Fruit fly (Drosophila melanogaster) whole organism, embryonic: Measurements from ENCODE around the gene Trl.

ENCODE experiments used
- Adf1 ChIP-seq: fragments of 200-800 bp; sonication (Bioruptor generic); IDR thresholded peaks from 2 replicates; pipeline ENCODE4 v1.3.6; 2022; ENCODE audit warnings: missing biosample characterization, missing genetic modification characterization
- CG10366 ChIP-seq: fragments of 200-800 bp; sonication (Bioruptor generic); IDR thresholded peaks from 2 replicates; pipeline ENCODE4 v1.3.6; 2022; ENCODE audit warnings: missing biosample characterization, missing genetic modification characterization
- CG10959 ChIP-seq: fragments of 200-800 bp; sonication (Bioruptor generic); IDR thresholded peaks from 2 replicates; pipeline ENCODE4 v1.3.6; 2022; ENCODE audit warnings: missing biosample characterization, missing genetic modification characterization
- CG11093 ChIP-seq: fragments of 200-800 bp; sonication (Bioruptor generic); IDR thresholded peaks from 3 replicates; pipeline ENCODE4 v1.3.6; 2022; ENCODE audit warnings: missing biosample characterization, missing genetic modification characterization
- CG11456 ChIP-seq: fragments of 200-800 bp; sonication (Bioruptor generic); IDR thresholded peaks from 3 replicates; pipeline ENCODE4 v1.3.6; 2022; ENCODE audit warnings: missing biosample characterization, missing genetic modification characterization
- CG11696 ChIP-seq: fragments of 200-800 bp; sonication (Bioruptor generic); IDR thresholded peaks from 2 replicates; pipeline ENCODE4 v1.3.6; 2022; ENCODE audit warnings: missing biosample characterization, missing genetic modification characterization
- CG12391 ChIP-seq: fragments of 200-800 bp; sonication (Bioruptor generic); optimal IDR thresholded peaks from 3 replicates; lab custom pipeline; 2018; ENCODE audit warnings: missing biosample characterization, mild to moderate bottlenecking, missing genetic modification characterization, moderate library complexity
- CG14860 ChIP-seq: fragments of 200-800 bp; sonication (Bioruptor generic); IDR thresholded peaks from 3 replicates; pipeline ENCODE4 v1.3.6; 2022; ENCODE audit warnings: missing biosample characterization, missing genetic modification characterization; ENCODE audit not compliant: partially characterized antibody
- CG14965 ChIP-seq: fragments of 200-800 bp; sonication (Bioruptor generic); optimal IDR thresholded peaks from 2 replicates; lab custom pipeline; 2016; ENCODE audit warnings: missing biosample characterization, missing genetic modification characterization, borderline replicate concordance
- CG16815 ChIP-seq: fragments of 200-800 bp; sonication (Bioruptor generic); optimal IDR thresholded peaks from 3 replicates; lab custom pipeline; 2017; ENCODE audit warnings: missing biosample characterization, mild to moderate bottlenecking, missing genetic modification characterization
- CG17612 ChIP-seq: fragments of 200-800 bp; sonication (Bioruptor generic); IDR thresholded peaks from 2 replicates; pipeline ENCODE4 v1.3.6; 2022; ENCODE audit warnings: missing biosample characterization, missing genetic modification characterization
- CG1792 ChIP-seq: fragments of 200-800 bp; sonication (Bioruptor generic); optimal IDR thresholded peaks from 2 replicates; lab custom pipeline; 2016; ENCODE audit warnings: missing biosample characterization, missing genetic modification characterization
- CG18476 ChIP-seq: fragments of 200-800 bp; sonication (Bioruptor generic); optimal IDR thresholded peaks from 2 replicates; lab custom pipeline; 2016; ENCODE audit warnings: missing biosample characterization, mild to moderate bottlenecking, missing genetic modification characterization
- CG18619 ChIP-seq: fragments of 200-800 bp; sonication (Bioruptor generic); optimal IDR thresholded peaks from 3 replicates; lab custom pipeline; 2017; ENCODE audit warnings: missing biosample characterization, mild to moderate bottlenecking, missing genetic modification characterization
- CG2199 ChIP-seq: fragments of 200-800 bp; sonication (Bioruptor generic); IDR thresholded peaks from 3 replicates; pipeline ENCODE4 v1.3.6; 2022; ENCODE audit warnings: missing biosample characterization, missing genetic modification characterization
- CG2678 ChIP-seq: fragments of 200-800 bp; sonication (Bioruptor generic); optimal IDR thresholded peaks from 3 replicates; lab custom pipeline; 2019; ENCODE audit warnings: missing biosample characterization, mild to moderate bottlenecking, missing genetic modification characterization, moderate library complexity
- CG3847 ChIP-seq: fragments of 200-800 bp; sonication (Bioruptor generic); IDR thresholded peaks from 2 replicates; pipeline ENCODE4 v1.3.6; 2022; ENCODE audit warnings: missing biosample characterization, missing genetic modification characterization
- CG6689 ChIP-seq: fragments of 200-800 bp; sonication (Bioruptor generic); IDR thresholded peaks from 2 replicates; pipeline ENCODE4 v1.3.6; 2022; ENCODE audit warnings: missing biosample characterization, missing genetic modification characterization
- CG9437 ChIP-seq: fragments of 200-800 bp; sonication (Bioruptor generic); optimal IDR thresholded peaks from 2 replicates; lab custom pipeline; 2018; ENCODE audit warnings: missing biosample characterization, mild to moderate bottlenecking, missing genetic modification characterization
- D19B ChIP-seq: fragments of 200-800 bp; sonication (Bioruptor generic); optimal IDR thresholded peaks from 2 replicates; lab custom pipeline; 2017; ENCODE audit warnings: missing biosample characterization, mild to moderate bottlenecking, missing genetic modification characterization
- Dref ChIP-seq: fragments of 200-800 bp; sonication (Bioruptor generic); IDR thresholded peaks from 2 replicates; pipeline ENCODE4 v1.3.6; 2022; ENCODE audit warnings: missing biosample characterization, missing genetic modification characterization
- Eip74EF ChIP-seq, 2 experiments: fragments of 200-800 bp in 1 of 2; fragments of >200 bp in 1 of 2; sonication (Bioruptor generic) in 1 of 2; optimal IDR thresholded peaks; 2 replicates each; lab custom pipeline; 2017 to 2019; ENCODE audit warnings: missing biosample characterization in 2 of 2, missing genetic modification characterization in 2 of 2, mild to moderate bottlenecking in 1 of 2, moderate library complexity in 1 of 2
- Kr ChIP-seq: fragments of 200-800 bp; sonication (Bioruptor generic); optimal IDR thresholded peaks from 2 replicates; lab custom pipeline; 2017; ENCODE audit warnings: missing biosample characterization, mild to moderate bottlenecking, missing genetic modification characterization
- NC2β ChIP-seq: fragments of 200-800 bp; sonication (Bioruptor generic); optimal IDR thresholded peaks from 2 replicates; lab custom pipeline; 2016; ENCODE audit warnings: missing biosample characterization, missing genetic modification characterization
- NFAT ChIP-seq: fragments of 200-800 bp; sonication (Bioruptor generic); IDR thresholded peaks from 2 replicates; pipeline ENCODE4 v1.3.6; 2022; ENCODE audit warnings: missing biosample characterization, missing genetic modification characterization
- Nf-YA ChIP-seq: fragments of 200-800 bp; sonication (Bioruptor generic); IDR thresholded peaks from 2 replicates; pipeline ENCODE4 v1.3.6; 2022; ENCODE audit warnings: missing biosample characterization, missing genetic modification characterization
- Nf-YB ChIP-seq: fragments of 200-800 bp; sonication (Bioruptor generic); optimal IDR thresholded peaks from 3 replicates; lab custom pipeline; 2019; ENCODE audit warnings: missing biosample characterization, mild to moderate bottlenecking, missing genetic modification characterization, moderate library complexity
- Oli ChIP-seq: fragments of 200-800 bp; sonication (Bioruptor generic); optimal IDR thresholded peaks from 2 replicates; lab custom pipeline; 2018; ENCODE audit warnings: missing biosample characterization, mild to moderate bottlenecking, missing genetic modification characterization, moderate library complexity
- Rfx ChIP-seq: fragments of 200-800 bp; sonication (Bioruptor generic); IDR thresholded peaks from 2 replicates; pipeline ENCODE4 v1.3.6; 2022; ENCODE audit warnings: missing biosample characterization, missing genetic modification characterization
- Sox102F ChIP-seq: fragments of 200-800 bp; sonication (Bioruptor generic); optimal IDR thresholded peaks from 2 replicates; lab custom pipeline; 2018; ENCODE audit warnings: missing biosample characterization, mild to moderate bottlenecking, missing genetic modification characterization, moderate library complexity
- ac ChIP-seq: fragments of 200-800 bp; sonication (Bioruptor generic); optimal IDR thresholded peaks from 3 replicates; lab custom pipeline; 2017; ENCODE audit warnings: missing biosample characterization, mild to moderate bottlenecking, missing genetic modification characterization
- bbx ChIP-seq: fragments of 200-800 bp; sonication (Bioruptor generic); IDR thresholded peaks from 2 replicates; pipeline ENCODE4 v1.3.6; 2022; ENCODE audit warnings: missing biosample characterization, missing genetic modification characterization; ENCODE audit not compliant: partially characterized antibody
- cas ChIP-seq: fragments of 200-800 bp; sonication (Bioruptor generic); IDR thresholded peaks from 2 replicates; pipeline ENCODE4 v1.3.6; 2022; ENCODE audit warnings: missing biosample characterization, missing genetic modification characterization
- crol ChIP-seq: fragments of 200-800 bp; sonication (Bioruptor generic); IDR thresholded peaks from 2 replicates; pipeline ENCODE4 v1.3.6; 2022; ENCODE audit warnings: missing biosample characterization, missing genetic modification characterization
- disco-r ChIP-seq: fragments of 200-800 bp; sonication (Bioruptor generic); optimal IDR thresholded peaks from 2 replicates; lab custom pipeline; 2016; ENCODE audit warnings: missing biosample characterization, missing genetic modification characterization
- ems ChIP-seq: fragments of 200-800 bp; sonication (Bioruptor generic); optimal IDR thresholded peaks from 3 replicates; lab custom pipeline; 2016; ENCODE audit warnings: missing biosample characterization, missing genetic modification characterization
- kni ChIP-seq: fragments of 200-800 bp; sonication (Bioruptor generic); optimal IDR thresholded peaks from 3 replicates; lab custom pipeline; 2017; ENCODE audit warnings: mild to moderate bottlenecking, missing biosample characterization, missing genetic modification reagents, missing genetic modification characterization
- lov ChIP-seq, 2 experiments: fragments of 200-800 bp in 1 of 2; fragments of >200 bp in 1 of 2; sonication (Bioruptor generic) in 1 of 2; IDR thresholded peaks in 1 of 2; optimal IDR thresholded peaks in 1 of 2; 2 replicates in 1 of 2; 3 replicates in 1 of 2; pipeline versions ENCODE4 v1.3.6 to Lab custom; 2017 to 2022; ENCODE audit warnings: missing biosample characterization in 1 of 2, missing genetic modification characterization in 1 of 2
- nerfin-2 ChIP-seq: fragments of 200-800 bp; sonication (Bioruptor generic); IDR thresholded peaks from 2 replicates; pipeline ENCODE4 v1.3.6; 2022; ENCODE audit warnings: missing biosample characterization, missing genetic modification characterization; ENCODE audit not compliant: partially characterized antibody
- org-1 ChIP-seq: fragments of 200-800 bp; sonication (Bioruptor generic); optimal IDR thresholded peaks from 2 replicates; lab custom pipeline; 2017; ENCODE audit warnings: missing biosample characterization, missing genetic modification characterization
- p53 ChIP-seq: fragments of 200-800 bp; sonication (Bioruptor generic); optimal IDR thresholded peaks from 2 replicates; lab custom pipeline; 2016; ENCODE audit warnings: missing biosample characterization, missing genetic modification characterization
- peb ChIP-seq: fragments of 200-800 bp; sonication (Bioruptor generic); IDR thresholded peaks from 2 replicates; pipeline ENCODE4 v1.3.6; 2022; ENCODE audit warnings: missing biosample characterization, missing genetic modification characterization
- phol ChIP-seq: fragments of 200-800 bp; sonication (Bioruptor generic); optimal IDR thresholded peaks from 3 replicates; lab custom pipeline; 2018; ENCODE audit warnings: missing biosample characterization, mild to moderate bottlenecking, missing genetic modification characterization, moderate library complexity
- pzg ChIP-seq: fragments of 200-800 bp; sonication (Bioruptor generic); optimal IDR thresholded peaks from 3 replicates; lab custom pipeline; 2018; ENCODE audit warnings: missing biosample characterization, mild to moderate bottlenecking, missing genetic modification characterization, moderate library complexity
- sd ChIP-seq: fragments of 200-800 bp; sonication (Bioruptor generic); optimal IDR thresholded peaks from 3 replicates; lab custom pipeline; 2018; ENCODE audit warnings: missing biosample characterization, mild to moderate bottlenecking, missing genetic modification characterization, moderate library complexity
- tgo ChIP-seq: fragments of 200-800 bp; sonication (Bioruptor generic); IDR thresholded peaks from 3 replicates; pipeline ENCODE4 v1.3.6; 2022; ENCODE audit warnings: missing biosample characterization, missing genetic modification characterization
- unc-4 ChIP-seq: fragments of 200-800 bp; sonication (Bioruptor generic); IDR thresholded peaks from 2 replicates; pipeline ENCODE4 v1.3.6; 2022; ENCODE audit warnings: missing biosample characterization, missing genetic modification characterization; ENCODE audit not compliant: partially characterized antibody

Gene Trl

DNA sequence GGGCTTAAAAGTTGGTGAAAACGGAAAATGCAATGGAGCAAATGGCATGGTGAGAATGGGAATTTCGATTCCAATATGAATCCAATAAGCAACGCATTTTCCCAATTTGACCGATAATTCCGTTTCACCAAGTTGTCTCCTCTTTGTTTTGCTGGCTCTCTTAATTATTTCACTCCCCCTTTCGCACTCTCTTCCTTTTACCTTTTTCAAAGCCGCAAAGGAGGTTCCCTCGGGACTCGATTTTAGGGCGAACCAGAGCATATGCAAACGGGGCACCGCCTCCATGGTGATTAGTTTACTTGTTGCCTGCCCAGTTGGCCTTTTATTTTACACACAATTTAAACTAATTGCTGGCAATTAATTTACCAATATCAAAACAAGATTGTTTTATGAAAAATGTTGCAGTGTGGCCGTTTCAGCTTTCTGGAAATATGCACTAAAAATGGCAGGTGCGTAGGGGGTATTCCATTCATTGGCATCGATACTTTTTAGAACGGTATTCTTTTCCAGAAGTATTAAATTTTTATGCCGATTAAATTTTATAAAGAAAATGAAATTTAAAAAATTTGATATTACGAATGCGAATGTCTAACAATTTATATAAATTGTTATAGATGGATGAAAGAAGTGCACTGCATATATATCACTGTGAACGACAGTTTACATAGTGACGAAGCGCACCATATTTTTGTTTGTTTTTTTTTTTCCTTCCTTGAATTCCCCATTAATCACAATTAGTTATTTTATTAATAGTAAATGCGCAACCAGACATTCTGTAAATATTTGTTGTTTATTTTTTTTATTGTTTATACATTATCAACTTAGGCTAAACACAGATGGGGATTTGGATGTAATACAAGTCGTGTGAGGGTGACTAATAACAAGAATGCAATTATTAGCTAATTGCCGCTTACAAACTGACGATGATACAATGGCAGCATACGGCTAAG is 15.1 kb upstream of the Trl start, which contains the start of gene mop (continued):
- peak; percentile 68 for TF ChIP-seq unc-4 (GFP tag; lab: Robert Waterston, UW)
- TF ChIP-seq pzg (GFP tag; lab: Kevin White, UChicago) = peak; percentile 54
- TF ChIP-seq CG1792 = no peak
- no peak for TF ChIP-seq sd
- no peak; the same call in 1 of the 2 replicates for TF ChIP-seq CG10366 (GFP tag; lab: Robert Waterston, UW)
- 0 out of 3 replicates have a peak, but pooled peaks have one; percentile 55 for TF ChIP-seq CG11456 (GFP tag; lab: Robert Waterston, UW)
- TF ChIP-seq ems (GFP tag; lab: Kevin White, UChicago) = peak; percentile 23
- TF ChIP-seq tgo (GFP tag; lab: Robert Waterston, UW) = peak; percentile 67; the same call in 2 of the 3 replicates
- TF ChIP-seq disco-r (GFP tag; lab: Kevin White, UChicago) = no peak
- TF ChIP-seq nerfin-2 (GFP tag; lab: Robert Waterston, UW) = no peak
- no peak for TF ChIP-seq Dref (GFP tag; lab: Robert Waterston, UW)
- TF ChIP-seq Sox102F (GFP tag; lab: Kevin White, UChicago) = no peak
- 0 out of 2 replicates have a peak, but pooled peaks have one; percentile 9 for TF ChIP-seq Nf-YA (GFP tag; lab: Robert Waterston, UW)
- no peak for TF ChIP-seq CG17612
- peak; percentile 65 for TF ChIP-seq bbx (GFP tag; lab: Robert Waterston, UW)
- peak; percentile 70; the same call in 1 of the 2 replicates for TF ChIP-seq NFAT
- peak; percentile 60 for TF ChIP-seq CG12391 (tag; lab: Kevin White, UChicago)
- no peak for TF ChIP-seq p53
- no peak for TF ChIP-seq CG14965 (GFP tag; lab: Kevin White, UChicago)
- TF ChIP-seq kni = no peak
- TF ChIP-seq CG10959 (GFP tag; lab: Robert Waterston, UW) = 0 out of 2 replicates have a peak, but pooled peaks have one; percentile 20
- no peak for TF ChIP-seq Oli (tag; lab: Kevin White, UChicago)
- peak; percentile 43; the same call in 1 of the 2 replicates for TF ChIP-seq CG11696 (GFP tag; lab: Robert Waterston, UW)
- TF ChIP-seq Adf1 (GFP tag; lab: Robert Waterston, UW) = 0 out of 2 replicates have a peak, but pooled peaks have one; percentile 18
- no peak for TF ChIP-seq CG18619 (GFP tag; lab: Kevin White, UChicago)
- no peak for TF ChIP-seq CG11093 (GFP tag; lab: Robert Waterston, UW)
- no peak for TF ChIP-seq Nf-YB
- TF ChIP-seq D19B (GFP tag; lab: Kevin White, UChicago) = no peak
- no peak; the same call in 1 of the 2 replicates for TF ChIP-seq CG6689 (GFP tag; lab: Robert Waterston, UW)
- TF ChIP-seq ac (GFP tag; lab: Kevin White, UChicago) = no peak
- TF ChIP-seq Rfx (GFP tag; lab: Robert Waterston, UW) = peak; percentile 81
- no peak for TF ChIP-seq lov (optimal IDR thresholded peaks at IDR 0.05; lab: Kevin White, UChicago)
- no peak for TF ChIP-seq lov (GFP tag; IDR thresholded peaks at IDR 0.05; lab: Robert Waterston, UW)
- TF ChIP-seq CG3847 (GFP tag; lab: Robert Waterston, UW) = peak; percentile 50; the same call in 1 of the 2 replicates
- TF ChIP-seq CG9437 (GFP tag; lab: Kevin White, UChicago) = peak; percentile 6
- no peak for TF ChIP-seq CG16815 (GFP tag; lab: Kevin White, UChicago)
- TF ChIP-seq org-1 = no peak
- TF ChIP-seq CG2678 = no peak
- TF ChIP-seq CG14860 (GFP tag; lab: Robert Waterston, UW) = peak; percentile 21; the same call in 1 of the 3 replicates
- peak; percentile 20; the same call in 1 of the 2 replicates for TF ChIP-seq cas
- no peak for TF ChIP-seq CG2199 (GFP tag; lab: Robert Waterston, UW)
- no peak for TF ChIP-seq Eip74EF (GFP tag; optimal IDR thresholded peaks at IDR 0.05; lab: Kevin White, UChicago)
- no peak for TF ChIP-seq peb
- peak; percentile 53 for TF ChIP-seq crol (GFP tag; lab: Robert Waterston, UW)
- TF ChIP-seq phol (tag; lab: Kevin White, UChicago) = peak; percentile 71
- TF ChIP-seq NC2β = no peak
- peak; percentile 28 for TF ChIP-seq CG18476 (GFP tag; lab: Kevin White, UChicago)
- no peak for TF ChIP-seq Kr (GFP tag; lab: Kevin White, UChicago)
